Fruit fly (Drosophila melanogaster) whole organism, wandering third instar larva: ENCODE data around the gene CAH3.

Experiments used
- Abd-B ChIP-seq: fragments of >200 bp; optimal IDR thresholded peaks from 2 replicates; lab custom pipeline; 2017; ENCODE audit warnings: missing biosample characterization, missing genetic modification characterization
- CG32264 ChIP-seq: fragments of 200-800 bp; sonication (Bioruptor generic); optimal IDR thresholded peaks from 2 replicates; lab custom pipeline; 2016; ENCODE audit warnings: missing biosample characterization, missing genetic modification characterization
- CG9705 ChIP-seq: fragments of 200-800 bp; sonication (Bioruptor generic); optimal IDR thresholded peaks from 2 replicates; lab custom pipeline; 2018; ENCODE audit warnings: missing biosample characterization, mild to moderate bottlenecking, missing genetic modification characterization
- CrebA ChIP-seq: fragments of 200-800 bp; sonication (Bioruptor generic); optimal IDR thresholded peaks from 2 replicates; lab custom pipeline; 2016; ENCODE audit warnings: missing biosample characterization, mild to moderate bottlenecking, missing genetic modification characterization, borderline replicate concordance
- Dfd ChIP-seq: fragments of >200 bp; optimal IDR thresholded peaks from 2 replicates; lab custom pipeline; 2017; ENCODE audit warnings: missing biosample characterization, missing genetic modification characterization
- Dif ChIP-seq: fragments of 200-275, 200-300 bp; sonication (Bioruptor generic); optimal IDR thresholded peaks from 2 replicates; lab custom pipeline; 2018; ENCODE audit warnings: missing biosample characterization, missing genetic modification characterization; ENCODE audit not compliant: partially characterized antibody
- GATAd ChIP-seq: sonication (Bioruptor generic); optimal IDR thresholded peaks from 2 replicates; lab custom pipeline; 2016; ENCODE audit warnings: missing biosample characterization, missing genetic modification characterization
- HLH106 ChIP-seq: fragments of 200-800 bp; optimal IDR thresholded peaks from 3 replicates; lab custom pipeline; 2019; ENCODE audit warnings: missing biosample characterization, mild to moderate bottlenecking, missing genetic modification characterization, moderate library complexity
- Hnf4 ChIP-seq: fragments of 200-800 bp; sonication (Bioruptor generic); optimal IDR thresholded peaks from 2 replicates; lab custom pipeline; 2016; ENCODE audit warnings: missing biosample characterization, mild to moderate bottlenecking, missing genetic modification characterization
- Hr78 ChIP-seq: fragments of >200 bp; optimal IDR thresholded peaks from 2 replicates; lab custom pipeline; 2017; ENCODE audit warnings: missing biosample characterization, missing genetic modification characterization
- Hr83 ChIP-seq: fragments of 200-300 bp; sonication (Bioruptor generic); optimal IDR thresholded peaks from 2 replicates; lab custom pipeline; 2016; ENCODE audit warnings: missing biosample characterization, mild to moderate bottlenecking, missing genetic modification characterization, moderate library complexity; ENCODE audit not compliant: poor library complexity, severe bottlenecking
- Jra ChIP-seq: sonication (Bioruptor generic); optimal IDR thresholded peaks from 2 replicates; lab custom pipeline; 2016; ENCODE audit warnings: missing biosample characterization, missing genetic modification characterization
- Mio ChIP-seq: sonication (Bioruptor generic); optimal IDR thresholded peaks from 2 replicates; lab custom pipeline; 2016; ENCODE audit warnings: missing biosample characterization, missing genetic modification characterization
- Myc ChIP-seq: fragments of >200 bp; optimal IDR thresholded peaks from 2 replicates; lab custom pipeline; 2017
- N ChIP-seq: fragments of >200 bp; optimal IDR thresholded peaks from 2 replicates; lab custom pipeline; 2018; ENCODE audit warnings: missing biosample characterization, missing external identifiers, missing genetic modification characterization
- OdsH ChIP-seq: fragments of 200-800 bp; sonication (Bioruptor generic); optimal IDR thresholded peaks from 2 replicates; lab custom pipeline; 2016; ENCODE audit warnings: missing biosample characterization, mild to moderate bottlenecking, missing genetic modification characterization
- Rel ChIP-seq, 2 experiments: fragments of 200-800 bp; sonication (Bioruptor generic) in 1 of 2; optimal IDR thresholded peaks; 2 replicates in 1 of 2; 3 replicates in 1 of 2; lab custom pipeline; 2016 to 2019; ENCODE audit warnings: mild to moderate bottlenecking in 2 of 2, missing biosample characterization in 2 of 2, missing genetic modification characterization in 2 of 2, moderate library complexity in 1 of 2
- Sp1 ChIP-seq: fragments of 200-800 bp; sonication (Bioruptor generic); optimal IDR thresholded peaks from 3 replicates; lab custom pipeline; 2019; ENCODE audit warnings: missing biosample characterization, mild to moderate bottlenecking, missing genetic modification characterization, moderate library complexity
- Vsx2 ChIP-seq: fragments of 200-300, 225-300 bp; sonication (Bioruptor generic); optimal IDR thresholded peaks from 2 replicates; lab custom pipeline; 2018; ENCODE audit warnings: missing biosample characterization, missing genetic modification characterization; ENCODE audit not compliant: partially characterized antibody
- br ChIP-seq: fragments of 200-800 bp; sonication (Bioruptor generic); optimal IDR thresholded peaks from 2 replicates; lab custom pipeline; 2016; ENCODE audit warnings: missing biosample characterization, missing genetic modification characterization
- brk ChIP-seq: fragments of 200-800 bp; sonication (Bioruptor generic); optimal IDR thresholded peaks from 2 replicates; lab custom pipeline; 2016; ENCODE audit warnings: missing biosample characterization, mild to moderate bottlenecking, missing genetic modification characterization
- dl ChIP-seq, 2 experiments: fragments of 175-275, 200-275 bp in 1 of 2; fragments of 200-275 bp in 1 of 2; sonication (Bioruptor generic); optimal IDR thresholded peaks; lab custom pipeline; 2018; ENCODE audit warnings: mild to moderate bottlenecking in 2 of 2, missing biosample characterization in 2 of 2, missing genetic modification characterization in 2 of 2, moderate library complexity in 2 of 2; ENCODE audit not compliant: partially characterized antibody in 2 of 2, insufficient read depth in 1 of 2
- dmrt93B ChIP-seq: fragments of 200-800 bp; sonication (Bioruptor generic); optimal IDR thresholded peaks from 2 replicates; lab custom pipeline; 2018; ENCODE audit warnings: missing biosample characterization, mild to moderate bottlenecking, missing genetic modification characterization
- dsf ChIP-seq: sonication (Bioruptor generic); optimal IDR thresholded peaks from 2 replicates; lab custom pipeline; 2016; ENCODE audit warnings: missing biosample characterization, missing genetic modification characterization, borderline replicate concordance
- ey ChIP-seq: fragments of 200-800 bp; sonication (Bioruptor generic); optimal IDR thresholded peaks from 2 replicates; lab custom pipeline; 2016; ENCODE audit warnings: missing biosample characterization, missing genetic modification characterization
- foxo ChIP-seq, 2 experiments: fragments of 200-800 bp; sonication (Bioruptor generic); optimal IDR thresholded peaks; 2 replicates in 1 of 2; 3 replicates in 1 of 2; lab custom pipeline; 2016 to 2017; ENCODE audit warnings: missing biosample characterization in 2 of 2, missing genetic modification characterization in 2 of 2
- fru ChIP-seq: fragments of 200-800 bp; sonication (Bioruptor generic); optimal IDR thresholded peaks from 3 replicates; lab custom pipeline; 2016; ENCODE audit warnings: missing biosample characterization, mild to moderate bottlenecking, missing genetic modification characterization
- h ChIP-seq: fragments of 200-800 bp; sonication (Bioruptor generic); optimal IDR thresholded peaks from 3 replicates; lab custom pipeline; 2016; ENCODE audit warnings: missing biosample characterization, mild to moderate bottlenecking, missing genetic modification characterization
- jim ChIP-seq: fragments of 175-275, 200-325 bp; sonication (Bioruptor generic); optimal IDR thresholded peaks from 2 replicates; lab custom pipeline; 2016; ENCODE audit warnings: missing biosample characterization, mild to moderate bottlenecking, missing genetic modification characterization
- lola ChIP-seq: fragments of >200 bp; optimal IDR thresholded peaks from 2 replicates; lab custom pipeline; 2017; ENCODE audit warnings: missing biosample characterization, missing genetic modification characterization
- pan ChIP-seq: fragments of >200 bp; optimal IDR thresholded peaks from 2 replicates; lab custom pipeline; 2017
- psq ChIP-seq: fragments of 200-800 bp; sonication (Bioruptor generic); optimal IDR thresholded peaks from 3 replicates; lab custom pipeline; 2017; ENCODE audit warnings: missing biosample characterization, mild to moderate bottlenecking, missing genetic modification characterization, moderate library complexity
- rgr ChIP-seq: fragments of 200-800 bp; sonication (Bioruptor generic); optimal IDR thresholded peaks from 3 replicates; lab custom pipeline; 2016; ENCODE audit warnings: missing biosample characterization, mild to moderate bottlenecking, missing genetic modification characterization
- sage ChIP-seq: fragments of 200-800 bp; sonication (Bioruptor generic); optimal IDR thresholded peaks from 2 replicates; lab custom pipeline; 2016; ENCODE audit warnings: missing biosample characterization, mild to moderate bottlenecking, missing genetic modification characterization
- sv ChIP-seq: fragments of 200-800 bp; sonication (Bioruptor generic); optimal IDR thresholded peaks from 3 replicates; lab custom pipeline; 2016; ENCODE audit warnings: missing biosample characterization, missing genetic modification characterization
- tai ChIP-seq: sonication (Bioruptor generic); optimal IDR thresholded peaks from 2 replicates; lab custom pipeline; 2016; ENCODE audit warnings: missing biosample characterization, missing genetic modification characterization
- usp ChIP-seq: fragments of >200 bp; optimal IDR thresholded peaks from 2 replicates; lab custom pipeline; 2017; ENCODE audit warnings: missing biosample characterization, missing genetic modification characterization
- woc ChIP-seq: sonication (Bioruptor generic); optimal IDR thresholded peaks from 2 replicates; lab custom pipeline; 2016; ENCODE audit warnings: missing biosample characterization, mild to moderate bottlenecking, missing genetic modification characterization

The CAH3 gene

dm6 chrX:8694066-8694822, 13.2 kb downstream of the CAH3 start:
- TF ChIP-seq Abd-B (GFP tag; lab: Kevin White, UChicago) = no peak
- TF ChIP-seq Sp1 = peak; percentile 4

DNA sequence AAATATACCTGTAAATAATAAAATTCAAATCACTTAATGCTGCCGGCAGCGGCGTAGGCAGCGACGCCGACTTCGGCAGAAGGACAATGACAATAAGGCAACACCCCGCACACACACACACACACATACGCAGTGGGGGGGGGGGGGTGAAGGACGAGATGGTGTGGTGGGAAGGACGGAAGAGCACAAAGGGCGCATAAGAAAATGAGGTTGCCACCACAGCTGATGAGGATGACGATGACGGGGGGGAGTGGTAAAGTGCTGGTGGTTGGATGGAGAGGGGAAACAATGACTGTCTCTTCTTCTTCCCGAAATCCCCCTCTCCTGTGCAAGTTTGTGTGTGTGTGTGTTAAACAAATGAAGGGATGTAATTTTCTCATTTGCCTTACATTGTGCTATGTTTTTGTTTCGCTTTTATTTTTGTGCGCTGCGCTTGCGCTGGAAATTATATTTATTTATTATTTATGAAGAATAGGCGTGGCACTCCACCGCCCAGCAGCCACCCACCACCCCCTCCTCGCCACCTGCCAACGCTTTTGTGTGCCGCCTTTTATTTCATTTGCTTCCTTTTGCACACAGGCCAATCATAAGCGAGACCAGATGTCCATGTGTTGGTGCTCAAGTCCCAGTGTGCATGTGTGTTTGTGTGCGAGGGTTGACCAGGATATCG, 13.9 kb downstream of the CAH3 start:
- TF ChIP-seq ey (GFP tag; lab: Kevin White, UChicago) (no peak), fru (GFP tag; lab: Kevin White, UChicago) (no peak), woc (GFP tag; lab: Kevin White, UChicago) (no peak), lola (no peak), psq (GFP tag; lab: Kevin White, UChicago) (no peak), Dfd (GFP tag; lab: Kevin White, UChicago) (peak; percentile 74)
- TF ChIP-seq, all 38 proteins: peak for 1

DNA sequence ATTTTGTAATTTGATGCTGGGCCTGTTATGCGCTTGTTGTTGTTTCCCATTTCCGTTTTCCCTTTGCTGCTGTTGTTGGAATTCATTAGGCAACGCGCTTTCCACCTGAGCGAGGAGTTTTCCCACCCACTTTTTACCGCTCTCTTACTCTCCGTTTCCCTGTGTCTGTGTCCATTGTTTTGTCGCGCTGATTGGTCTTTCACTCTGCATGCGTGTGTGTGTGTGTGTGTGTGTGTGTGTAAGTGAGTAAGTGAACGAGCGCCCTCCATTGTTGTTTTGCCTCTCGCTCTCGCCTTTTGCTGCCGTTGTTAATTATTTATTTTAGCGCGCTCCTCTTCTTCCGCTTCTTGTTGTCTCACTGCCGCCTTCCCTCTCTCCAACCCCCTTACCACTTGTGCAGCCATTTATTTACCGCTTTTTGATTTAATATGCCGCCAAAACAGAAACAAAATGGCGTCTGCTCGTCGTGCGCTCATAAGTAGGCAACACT, 15.1 kb downstream of the CAH3 start:
- no peak for TF ChIP-seq CrebA (GFP tag; lab: Kevin White, UChicago)
- TF ChIP-seq sage (GFP tag; lab: Kevin White, UChicago) = no peak
- no peak for TF ChIP-seq CG32264 (GFP tag; lab: Kevin White, UChicago)
- no peak for TF ChIP-seq fru (GFP tag; lab: Kevin White, UChicago)
- TF ChIP-seq Dfd (GFP tag; lab: Kevin White, UChicago) = peak; percentile 14
- no peak for TF ChIP-seq usp (GFP tag; lab: Kevin White, UChicago)

dm6 chrX:8709234-8709843, 28.3 kb downstream of the CAH3 start, which contains the start of gene Hexo2:
Gene Hexo2, plus strand, starts transcription at chrX:8709652.
- TF ChIP-seq Dif (GFP tag; lab: Kevin White, UChicago) = no peak
- TF ChIP-seq br = peak; percentile 95
- TF ChIP-seq Vsx2 (GFP tag; lab: Kevin White, UChicago) = no peak
- peak; percentile 3 to 97 for TF ChIP-seq foxo (GFP tag; optimal IDR thresholded peaks at IDR 0.05; lab: Kevin White, UChicago)
- TF ChIP-seq N (GFP tag; lab: Kevin White, UChicago) = no peak
- peak; percentile 87 for TF ChIP-seq sage (GFP tag; lab: Kevin White, UChicago)
- peak; percentile 97 for TF ChIP-seq ey (GFP tag; lab: Kevin White, UChicago)
- TF ChIP-seq Dfd (GFP tag; lab: Kevin White, UChicago) = no peak
- TF ChIP-seq Hnf4 (GFP tag; lab: Kevin White, UChicago) = peak; percentile 97
- peak; percentile 96 for TF ChIP-seq h (GFP tag; lab: Kevin White, UChicago)
- TF ChIP-seq psq (GFP tag; lab: Kevin White, UChicago) = peak; percentile 89
- peak; percentile 90 for TF ChIP-seq sv
- no peak for TF ChIP-seq jim (GFP tag; lab: Kevin White, UChicago)
- TF ChIP-seq OdsH (GFP tag; lab: Kevin White, UChicago) = peak; percentile 93
- no peak for TF ChIP-seq Abd-B (GFP tag; lab: Kevin White, UChicago)
- TF ChIP-seq lola = no peak
- no peak for TF ChIP-seq CrebA (GFP tag; lab: Kevin White, UChicago)
- no peak for TF ChIP-seq pan (lab: Kevin White, UChicago)
- TF ChIP-seq GATAd (GFP tag; lab: Kevin White, UChicago) = peak; percentile 84
- TF ChIP-seq woc (GFP tag; lab: Kevin White, UChicago) = peak; percentile 86
- TF ChIP-seq Rel (GFP tag; optimal IDR thresholded peaks at IDR 0.05; lab: Kevin White, UChicago) = peak; percentile 35
- peak; percentile 75 for TF ChIP-seq Rel (tag; optimal IDR thresholded peaks at IDR 0.05; lab: Kevin White, UChicago)
- TF ChIP-seq Hr83 = peak; percentile 81
- peak; percentile 90 for TF ChIP-seq CG9705 (GFP tag; lab: Kevin White, UChicago)
- TF ChIP-seq Sp1 = peak; percentile 93
- TF ChIP-seq dl (GFP tag; optimal IDR thresholded peaks at IDR 0.05; lab: Kevin White, UChicago; ENCODE audit: insufficient read depth in 1 of 2, partially characterized antibody in 2 of 2) = no peak
- TF ChIP-seq Mio (GFP tag; lab: Kevin White, UChicago) = peak; percentile 81
- peak; percentile 73 for TF ChIP-seq dsf
- peak; percentile 87 for TF ChIP-seq CG32264 (GFP tag; lab: Kevin White, UChicago)
- peak; percentile 97 for TF ChIP-seq fru (GFP tag; lab: Kevin White, UChicago)
- TF ChIP-seq tai (GFP tag; lab: Kevin White, UChicago) = no peak
- TF ChIP-seq rgr (GFP tag; lab: Kevin White, UChicago) = peak; percentile 95
- TF ChIP-seq HLH106 = peak; percentile 96
- TF ChIP-seq Myc (lab: Kevin White, UChicago) = no peak
- TF ChIP-seq dmrt93B (GFP tag; lab: Kevin White, UChicago) = peak; percentile 96
- no peak for TF ChIP-seq Hr78
- TF ChIP-seq brk (GFP tag; lab: Kevin White, UChicago) = no peak
- no peak for TF ChIP-seq usp (GFP tag; lab: Kevin White, UChicago)
- TF ChIP-seq Jra (GFP tag; lab: Kevin White, UChicago) = peak; percentile 90
